Fruit fly (Drosophila melanogaster) whole organism, adult: ENCODE data around the gene obe.

ENCODE experiments used
- CG12768 ChIP-seq: fragments of 200-800 bp; sonication (Bioruptor generic); optimal IDR thresholded peaks from 2 replicates; lab custom pipeline; 2017; ENCODE audit warnings: missing biosample characterization, missing genetic modification characterization, mild to moderate bottlenecking, moderate library complexity, missing genetic modification reagents
- CG1620 ChIP-seq: fragments of 200-800 bp; sonication (Bioruptor generic); optimal IDR thresholded peaks from 2 replicates; lab custom pipeline; 2016; ENCODE audit warnings: missing biosample characterization, missing genetic modification characterization
- CG5204 ChIP-seq: fragments of 200-800 bp; sonication (Bioruptor generic); optimal IDR thresholded peaks from 2 replicates; lab custom pipeline; 2016; ENCODE audit warnings: missing biosample characterization, missing genetic modification characterization
- CG7045 ChIP-seq: fragments of 200-800 bp; sonication (Bioruptor generic); optimal IDR thresholded peaks from 2 replicates; lab custom pipeline; 2017; ENCODE audit warnings: missing biosample characterization, mild to moderate bottlenecking, missing genetic modification characterization
- CG7101 ChIP-seq: fragments of 200-800 bp; sonication (Bioruptor generic); optimal IDR thresholded peaks from 2 replicates; lab custom pipeline; 2018; ENCODE audit warnings: missing biosample characterization, mild to moderate bottlenecking, missing genetic modification characterization, moderate library complexity
- bab1 ChIP-seq: fragments of 200-800 bp; sonication (Bioruptor generic); optimal IDR thresholded peaks from 3 replicates; lab custom pipeline; 2019; ENCODE audit warnings: missing biosample characterization, mild to moderate bottlenecking, missing genetic modification characterization, moderate library complexity
- kay ChIP-seq: fragments of 200-800 bp; sonication (Bioruptor generic); peaks from one replicate; lab custom pipeline; 2016; ENCODE audit warnings: missing biosample characterization, missing genetic modification characterization, borderline replicate concordance
- ovo ChIP-seq: fragments of 200-800 bp; sonication (Bioruptor generic); optimal IDR thresholded peaks from 2 replicates; lab custom pipeline; 2016; ENCODE audit warnings: missing biosample characterization, missing genetic modification characterization
- pad ChIP-seq: fragments of 200-800 bp; sonication (Bioruptor generic); optimal IDR thresholded peaks from 3 replicates; lab custom pipeline; 2017; ENCODE audit warnings: missing biosample characterization, missing genetic modification characterization, mild to moderate bottlenecking, moderate library complexity, missing genetic modification reagents

DNA sequence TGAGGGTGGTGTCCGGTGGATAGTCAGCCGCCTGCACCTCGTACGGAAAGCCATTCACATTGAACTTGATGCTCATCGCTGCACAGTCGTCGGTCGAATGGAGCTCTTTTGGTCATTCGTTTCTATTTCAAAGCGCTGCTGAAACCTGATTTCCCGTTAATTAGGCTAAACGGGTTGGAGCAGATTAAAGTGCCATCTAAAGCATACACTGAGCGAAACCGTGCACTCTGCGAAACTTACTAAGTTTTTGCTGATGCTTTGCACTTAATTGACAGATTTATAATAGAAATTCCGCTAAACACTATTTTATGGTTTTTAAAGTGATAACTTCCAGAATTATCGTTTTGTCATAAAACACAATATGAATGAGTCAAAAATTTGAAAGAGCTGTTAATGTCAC, 56.5 kb downstream of the obe start, which contains the start of gene AOX2:
- TF ChIP-seq CG12768 (GFP tag; lab: Kevin White, UChicago) (no peak), kay (no peak), pad (GFP tag; lab: Kevin White, UChicago) (no peak), bab1 (GFP tag; lab: Kevin White, UChicago) (no peak), CG7045 (GFP tag; lab: Kevin White, UChicago) (no peak), CG5204 (GFP tag; lab: Kevin White, UChicago) (no peak), ovo (no peak), CG7101 (tag; lab: Kevin White, UChicago) (no peak), CG1620 (no peak)
